Fruit fly (Drosophila melanogaster) whole organism, embryonic: ENCODE data around the gene Sec63.

Experiments
- Abd-B ChIP-seq: fragments of 200-800 bp; sonication (Bioruptor generic); optimal IDR thresholded peaks from 2 replicates; lab custom pipeline; 2018; ENCODE audit warnings: missing biosample characterization, mild to moderate bottlenecking, missing genetic modification characterization, moderate library complexity
- Aef1 ChIP-seq: fragments of 200-800 bp; sonication (Bioruptor generic); IDR thresholded peaks from 3 replicates; pipeline ENCODE4 v1.3.6; 2022; ENCODE audit warnings: missing biosample characterization, missing genetic modification characterization
- BEAF-32 ChIP-seq: fragments of 200-800 bp; sonication (Bioruptor generic); optimal IDR thresholded peaks from 3 replicates; lab custom pipeline; 2017; ENCODE audit warnings: missing biosample characterization, missing genetic modification characterization, mild to moderate bottlenecking, moderate library complexity, missing genetic modification reagents
- Blimp-1 ChIP-seq: fragments of 200-800 bp; sonication (Bioruptor generic); optimal IDR thresholded peaks from 3 replicates; lab custom pipeline; 2018; ENCODE audit warnings: missing biosample characterization, missing genetic modification characterization, mild to moderate bottlenecking, moderate library complexity, missing genetic modification reagents
- CG10209 ChIP-seq: fragments of 200-800 bp; sonication (Bioruptor generic); optimal IDR thresholded peaks from 3 replicates; lab custom pipeline; 2017; ENCODE audit warnings: missing biosample characterization, mild to moderate bottlenecking, missing genetic modification characterization, missing genetic modification reagents
- CG1024 ChIP-seq: fragments of 200-800 bp; sonication (Bioruptor generic); IDR thresholded peaks from 2 replicates; pipeline ENCODE4 v1.3.6; 2022; ENCODE audit warnings: missing biosample characterization, missing genetic modification characterization
- CG10565 ChIP-seq: fragments of 200-800 bp; sonication (Bioruptor generic); optimal IDR thresholded peaks from 3 replicates; lab custom pipeline; 2016; ENCODE audit warnings: missing biosample characterization, mild to moderate bottlenecking, missing genetic modification characterization
- CG10979 ChIP-seq: fragments of 200-800 bp; sonication (Bioruptor generic); optimal IDR thresholded peaks from 2 replicates; lab custom pipeline; 2018; ENCODE audit warnings: missing biosample characterization, mild to moderate bottlenecking, missing genetic modification characterization, moderate library complexity
- CG13287 ChIP-seq: fragments of 200-800 bp; sonication (Bioruptor generic); IDR thresholded peaks from 2 replicates; pipeline ENCODE4 v1.3.6; 2022; ENCODE audit warnings: missing biosample characterization, missing genetic modification characterization; ENCODE audit not compliant: partially characterized antibody
- CG14014 ChIP-seq: fragments of 200-800 bp; sonication (Bioruptor generic); IDR thresholded peaks from 2 replicates; pipeline ENCODE4 v1.3.6; 2022; ENCODE audit warnings: missing biosample characterization, missing genetic modification characterization
- CG14710 ChIP-seq: fragments of 200-800 bp; sonication (Bioruptor generic); optimal IDR thresholded peaks from 3 replicates; lab custom pipeline; 2019; ENCODE audit warnings: missing biosample characterization, mild to moderate bottlenecking, missing genetic modification characterization, moderate library complexity
- CG15073 ChIP-seq: fragments of 200-800 bp; sonication (Bioruptor generic); optimal IDR thresholded peaks from 2 replicates; lab custom pipeline; 2016; ENCODE audit warnings: missing biosample characterization, missing genetic modification characterization
- CG15514 ChIP-seq: fragments of 200-800 bp; sonication (Bioruptor generic); optimal IDR thresholded peaks from 3 replicates; lab custom pipeline; 2017; ENCODE audit warnings: missing biosample characterization, missing genetic modification characterization, mild to moderate bottlenecking, moderate library complexity, missing genetic modification reagents
- CG1602 ChIP-seq: fragments of 200-800 bp; sonication (Bioruptor generic); optimal IDR thresholded peaks from 3 replicates; lab custom pipeline; 2016; ENCODE audit warnings: missing biosample characterization, missing genetic modification characterization
- CG17328 ChIP-seq: fragments of 200-800 bp; sonication (Bioruptor generic); IDR thresholded peaks from 2 replicates; pipeline ENCODE4 v1.3.6; 2022; ENCODE audit warnings: missing biosample characterization, missing genetic modification characterization
- CG30020 ChIP-seq: fragments of 200-800 bp; optimal IDR thresholded peaks from 2 replicates; lab custom pipeline; 2019; ENCODE audit warnings: missing biosample characterization, mild to moderate bottlenecking, missing genetic modification characterization, moderate library complexity
- CG30431 ChIP-seq: fragments of 200-800 bp; sonication (Bioruptor generic); optimal IDR thresholded peaks from 2 replicates; lab custom pipeline; 2017; ENCODE audit warnings: missing biosample characterization, missing genetic modification characterization
- CG43689 ChIP-seq: fragments of 200-800 bp; sonication (Bioruptor generic); IDR thresholded peaks from 2 replicates; pipeline ENCODE4 v1.3.6; 2022; ENCODE audit warnings: missing biosample characterization, missing genetic modification characterization
- CG7928 ChIP-seq: fragments of 200-800 bp; sonication (Bioruptor generic); optimal IDR thresholded peaks from 2 replicates; lab custom pipeline; 2017; ENCODE audit warnings: missing biosample characterization, mild to moderate bottlenecking, missing genetic modification characterization
- CG9932 ChIP-seq: fragments of 200-800 bp; sonication (Bioruptor generic); IDR thresholded peaks from 2 replicates; pipeline ENCODE4 v1.3.6; 2022; ENCODE audit warnings: missing biosample characterization, missing genetic modification characterization
- ERR ChIP-seq: fragments of 200-800 bp; sonication (Bioruptor generic); optimal IDR thresholded peaks from 2 replicates; lab custom pipeline; 2016; ENCODE audit warnings: missing biosample characterization, missing genetic modification characterization
- HLH54F ChIP-seq: fragments of 200-800 bp; sonication (Bioruptor generic); optimal IDR thresholded peaks from 3 replicates; lab custom pipeline; 2016; ENCODE audit warnings: missing biosample characterization, missing genetic modification characterization
- Hand ChIP-seq: fragments of 200-800 bp; sonication (Bioruptor generic); optimal IDR thresholded peaks from 2 replicates; lab custom pipeline; 2017; ENCODE audit warnings: mild to moderate bottlenecking, missing biosample characterization, missing genetic modification reagents, missing genetic modification characterization
- Hr51 ChIP-seq, 2 experiments: fragments of 200-800 bp; sonication (Bioruptor generic); optimal IDR thresholded peaks; 2 replicates in 1 of 2; 3 replicates in 1 of 2; lab custom pipeline; 2016 to 2018; ENCODE audit warnings: missing biosample characterization in 2 of 2, missing genetic modification characterization in 2 of 2, mild to moderate bottlenecking in 1 of 2, moderate library complexity in 1 of 2
- Jarid2 ChIP-seq: fragments of 200-800 bp; sonication (Bioruptor generic); optimal IDR thresholded peaks from 3 replicates; lab custom pipeline; 2017; ENCODE audit warnings: mild to moderate bottlenecking, missing biosample characterization, missing genetic modification reagents, missing genetic modification characterization
- MESR4 ChIP-seq: fragments of 200-800 bp; sonication (Bioruptor generic); optimal IDR thresholded peaks from 2 replicates; lab custom pipeline; 2018; ENCODE audit warnings: missing biosample characterization, mild to moderate bottlenecking, missing genetic modification characterization, moderate library complexity
- NC2α ChIP-seq: fragments of 200-800 bp; sonication (Bioruptor generic); optimal IDR thresholded peaks from 2 replicates; lab custom pipeline; 2016; ENCODE audit warnings: missing biosample characterization, missing genetic modification characterization
- Scr ChIP-seq: fragments of 200-800 bp; sonication (Bioruptor generic); IDR thresholded peaks from 2 replicates; pipeline ENCODE4 v1.3.6; 2022; ENCODE audit warnings: missing biosample characterization, missing genetic modification characterization; ENCODE audit not compliant: partially characterized antibody
- Sox100B ChIP-seq: fragments of 200-800 bp; sonication (Bioruptor generic); optimal IDR thresholded peaks from 3 replicates; lab custom pipeline; 2018; ENCODE audit warnings: missing biosample characterization, mild to moderate bottlenecking, missing genetic modification characterization
- ara ChIP-seq: fragments of 200-800 bp; sonication (Bioruptor generic); IDR thresholded peaks from 2 replicates; pipeline ENCODE4 v1.3.6; 2022; ENCODE audit warnings: missing biosample characterization, missing genetic modification characterization
- cas ChIP-seq: fragments of 200-800 bp; sonication (Bioruptor generic); IDR thresholded peaks from 2 replicates; pipeline ENCODE4 v1.3.6; 2022; ENCODE audit warnings: missing biosample characterization, missing genetic modification characterization
- chn ChIP-seq: fragments of 200-800 bp; sonication (Bioruptor generic); optimal IDR thresholded peaks from 2 replicates; lab custom pipeline; 2016; ENCODE audit warnings: missing biosample characterization, missing genetic modification characterization
- da ChIP-seq: fragments of 200-800 bp; sonication (Bioruptor generic); optimal IDR thresholded peaks from 2 replicates; lab custom pipeline; 2016; ENCODE audit warnings: missing biosample characterization, missing genetic modification characterization
- dimm ChIP-seq: fragments of 200-800 bp; sonication (Bioruptor generic); IDR thresholded peaks from 2 replicates; pipeline ENCODE4 v1.3.6; 2022; ENCODE audit warnings: missing biosample characterization, missing genetic modification characterization
- ewg ChIP-seq: fragments of 200-800 bp; sonication (Bioruptor generic); optimal IDR thresholded peaks from 3 replicates; lab custom pipeline; 2017; ENCODE audit warnings: mild to moderate bottlenecking, missing biosample characterization, missing genetic modification reagents, missing genetic modification characterization
- fu2 ChIP-seq: fragments of 200-800 bp; sonication (Bioruptor generic); optimal IDR thresholded peaks from 2 replicates; lab custom pipeline; 2016; ENCODE audit warnings: missing biosample characterization, missing genetic modification characterization
- kah ChIP-seq: fragments of 200-800 bp; sonication (Bioruptor generic); optimal IDR thresholded peaks from 2 replicates; lab custom pipeline; 2018; ENCODE audit warnings: missing biosample characterization, mild to moderate bottlenecking, missing genetic modification characterization
- kay ChIP-seq: fragments of 200-800 bp; sonication (Bioruptor generic); optimal IDR thresholded peaks from 2 replicates; lab custom pipeline; 2016; ENCODE audit warnings: missing biosample characterization, missing genetic modification characterization
- klu ChIP-seq: fragments of 200-800 bp; sonication (Bioruptor generic); IDR thresholded peaks from 2 replicates; pipeline ENCODE4 v1.3.6; 2022; ENCODE audit warnings: missing biosample characterization, missing genetic modification characterization
- lola ChIP-seq, 3 experiments: fragments of >200 bp in 2 of 3; fragments of 200-800 bp in 1 of 3; sonication (Bioruptor generic) in 1 of 3; optimal IDR thresholded peaks; 2 replicates each; lab custom pipeline; 2017 to 2019; ENCODE audit warnings: missing biosample characterization in 3 of 3, missing genetic modification characterization in 3 of 3, mild to moderate bottlenecking in 1 of 3, moderate library complexity in 1 of 3
- mam ChIP-seq: fragments of 200-800 bp; sonication (Bioruptor generic); optimal IDR thresholded peaks from 3 replicates; lab custom pipeline; 2016; ENCODE audit warnings: missing biosample characterization, missing genetic modification characterization
- repo ChIP-seq: fragments of 200-800 bp; sonication (Bioruptor generic); optimal IDR thresholded peaks from 2 replicates; lab custom pipeline; 2016; ENCODE audit warnings: missing biosample characterization, missing genetic modification characterization
- scrt ChIP-seq: fragments of 200-800 bp; sonication (Bioruptor generic); optimal IDR thresholded peaks from 2 replicates; lab custom pipeline; 2018; ENCODE audit warnings: missing biosample characterization, mild to moderate bottlenecking, missing genetic modification characterization, moderate library complexity
- shn ChIP-seq: fragments of 200-800 bp; sonication (Bioruptor generic); optimal IDR thresholded peaks from 3 replicates; lab custom pipeline; 2016; ENCODE audit warnings: missing biosample characterization, missing genetic modification characterization
- stc ChIP-seq: fragments of 200-800 bp; sonication (Bioruptor generic); IDR thresholded peaks from 2 replicates; pipeline ENCODE4 v1.3.6; 2022; ENCODE audit warnings: missing biosample characterization, missing genetic modification characterization
- tap ChIP-seq: fragments of 200-800 bp; optimal IDR thresholded peaks from 3 replicates; lab custom pipeline; 2019; ENCODE audit warnings: missing biosample characterization, mild to moderate bottlenecking, missing genetic modification characterization, moderate library complexity
- tin ChIP-seq: fragments of 200-800 bp; sonication (Bioruptor generic); optimal IDR thresholded peaks from 3 replicates; lab custom pipeline; 2016; ENCODE audit warnings: missing biosample characterization, missing genetic modification characterization
- tio ChIP-seq: fragments of 200-800 bp; sonication (Bioruptor generic); optimal IDR thresholded peaks from 2 replicates; lab custom pipeline; 2017; ENCODE audit warnings: missing biosample characterization, missing genetic modification characterization, inconsistent platforms
- ttk ChIP-seq: fragments of 200-800 bp; sonication (Bioruptor generic); IDR thresholded peaks from 2 replicates; pipeline ENCODE4 v2.1.2; 2022; ENCODE audit warnings: missing biosample characterization, missing genetic modification characterization

Gene Sec63

DNA sequence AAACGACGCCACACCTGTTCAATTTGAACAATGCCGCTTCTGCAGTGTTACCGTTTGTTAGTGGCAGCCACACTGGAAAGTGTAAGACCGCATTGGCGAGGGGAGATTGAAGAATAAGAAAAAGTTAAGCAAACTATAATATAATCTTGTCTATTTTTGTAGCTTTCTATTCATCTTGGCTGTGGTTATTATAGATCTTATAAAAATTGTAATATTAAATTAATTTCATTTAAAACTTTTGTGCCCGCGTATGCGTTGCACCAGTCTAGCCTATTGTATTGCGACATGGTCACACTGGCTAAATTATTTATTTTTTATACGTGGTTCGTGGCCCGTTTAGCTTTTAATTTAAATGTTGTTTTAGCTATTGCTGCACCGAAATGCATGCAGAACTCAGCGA is 37.0 kb upstream of the Sec63 start, which contains the start of the genes RhoGEF4 and Rint1 (continued):
- TF ChIP-seq stc (GFP tag; lab: Robert Waterston, UW) (0 out of 2 replicates have a peak, but pooled peaks have one; percentile 27), HLH54F (GFP tag; lab: Kevin White, UChicago) (peak; percentile 57), Blimp-1 (GFP tag; lab: Kevin White, UChicago) (peak; percentile 52), CG15514 (peak; percentile 52), dimm (GFP tag; lab: Robert Waterston, UW) (peak; percentile 41; the same call in 1 of the 2 replicates), tio (GFP tag; lab: Kevin White, UChicago) (no peak), ara (GFP tag; lab: Robert Waterston, UW) (peak; percentile 73), CG13287 (GFP tag; lab: Robert Waterston, UW) (peak; percentile 55; the same call in 1 of the 2 replicates), repo (peak; percentile 15), Abd-B (peak; percentile 77), tap (peak; percentile 39), kay (GFP tag; lab: Kevin White, UChicago) (no peak), CG30431 (GFP tag; lab: Kevin White, UChicago) (peak; percentile 61), CG14014 (no peak), CG30020 (tag; lab: Kevin White, UChicago) (peak; percentile 47), fu2 (GFP tag; lab: Kevin White, UChicago) (no peak), BEAF-32 (GFP tag; lab: Kevin White, UChicago) (peak; percentile 45), cas (GFP tag; lab: Robert Waterston, UW) (0 out of 2 replicates have a peak, but pooled peaks have one; percentile 55), CG1602 (peak; percentile 73), da (GFP tag; lab: Kevin White, UChicago) (peak; percentile 20), ewg (GFP tag; lab: Kevin White, UChicago) (peak; percentile 60), Sox100B (no peak), shn (GFP tag; lab: Kevin White, UChicago) (peak; percentile 22), lola (GFP tag; optimal IDR thresholded peaks at IDR 0.05; lab: Kevin White, UChicago) (peak in 1 of 3 experiments; percentile 70), CG10565 (GFP tag; lab: Kevin White, UChicago) (no peak), scrt (peak; percentile 61), CG10209 (peak; percentile 63), CG43689 (GFP tag; lab: Robert Waterston, UW) (no peak), CG7928 (GFP tag; lab: Kevin White, UChicago) (peak; percentile 43), Jarid2 (GFP tag; lab: Kevin White, UChicago) (no peak), CG10979 (peak; percentile 51), Scr (GFP tag; lab: Robert Waterston, UW) (peak; percentile 21; the same call in 1 of the 2 replicates), ttk (peak; percentile 60; the same call in 1 of the 2 replicates), mam (GFP tag; lab: Kevin White, UChicago) (peak; percentile 55), NC2α (peak; percentile 2), tin (GFP tag; lab: Kevin White, UChicago) (peak; percentile 80), CG14710 (tag; lab: Kevin White, UChicago) (peak; percentile 88), chn (peak; percentile 48), Hr51 (GFP tag; optimal IDR thresholded peaks at IDR 0.05; lab: Kevin White, UChicago) (peak in 1 of 2 experiments; percentile 75), Hand (no peak), CG17328 (GFP tag; lab: Robert Waterston, UW) (peak; percentile 63), Aef1 (GFP tag; lab: Robert Waterston, UW) (peak; percentile 82), ERR (GFP tag; lab: Kevin White, UChicago) (no peak), CG15073 (no peak), kah (GFP tag; lab: Kevin White, UChicago) (peak; percentile 36), klu (GFP tag; lab: Robert Waterston, UW) (peak; percentile 48; the same call in 1 of the 2 replicates), CG9932 (GFP tag; lab: Robert Waterston, UW) (peak; percentile 92), MESR4 (GFP tag; lab: Kevin White, UChicago) (peak; percentile 28), CG1024 (GFP tag; lab: Robert Waterston, UW) (peak; percentile 55)
